Worm (Caenorhabditis elegans) whole organism, L1 larva: ENCODE results near the gene srsx-25.

Experiments used
- C16A3.4 ChIP-seq: fragments of 150-350 bp; optimal IDR thresholded peaks from 2 replicates; lab custom pipeline; 2014; ENCODE audit warnings: missing biosample characterization, missing genetic modification characterization
- C34B4.2 ChIP-seq: sonication (generic microtip); optimal IDR thresholded peaks from 2 replicates; lab custom pipeline; 2017; ENCODE audit warnings: mild to moderate bottlenecking, missing genetic modification characterization, missing compliant biosample characterization
- Y116A8C.19 ChIP-seq: sonication (generic microtip); optimal IDR thresholded peaks from 2 replicates; lab custom pipeline; 2016; ENCODE audit warnings: missing compliant biosample characterization, missing genetic modification characterization, borderline replicate concordance
- alr-1 ChIP-seq: fragments of 200-800 bp; sonication (Bioruptor generic); optimal IDR thresholded peaks from 2 replicates; lab custom pipeline; 2018; ENCODE audit warnings: borderline replicate concordance, mild to moderate bottlenecking, missing genetic modification characterization, missing compliant biosample characterization
- ama-1 ChIP-seq: fragments of 150-350 bp; optimal IDR thresholded peaks from 2 replicates; lab custom pipeline; 2014
- blmp-1 ChIP-seq: fragments of 150-350 bp; optimal IDR thresholded peaks from 2 replicates; lab custom pipeline; 2014; ENCODE audit warnings: missing biosample characterization, missing genetic modification characterization
- ceh-63 ChIP-seq: fragments of 200-800 bp; sonication (Bioruptor generic); optimal IDR thresholded peaks from 2 replicates; lab custom pipeline; 2018; ENCODE audit warnings: mild to moderate bottlenecking, missing genetic modification characterization, missing compliant biosample characterization
- ceh-82 ChIP-seq, 3 experiments: fragments of 150-350 bp in 1 of 3; sonication (generic microtip) in 2 of 3; optimal IDR thresholded peaks; 2 replicates each; lab custom pipeline; 2014 to 2017; ENCODE audit warnings: missing biosample characterization in 3 of 3, missing genetic modification characterization in 3 of 3
- ceh-88 ChIP-seq: fragments of 200-800 bp; sonication (Bioruptor generic); IDR thresholded peaks from 2 replicates; pipeline ENCODE4 v1.3.6; 2022; ENCODE audit warnings: missing genetic modification characterization, missing compliant biosample characterization
- ces-1 ChIP-seq: fragments of 150-350 bp; optimal IDR thresholded peaks from 2 replicates; lab custom pipeline; 2014; ENCODE audit warnings: missing biosample characterization, missing genetic modification reagents, missing genetic modification characterization
- dpl-1 ChIP-seq, 3 experiments: fragments of 150-350 bp in 2 of 3; sonication (generic microtip) in 1 of 3; optimal IDR thresholded peaks; 2 replicates each; lab custom pipeline; 2014 to 2017; ENCODE audit warnings: missing biosample characterization in 3 of 3, missing genetic modification characterization in 3 of 3, missing genetic modification reagents in 3 of 3
- efl-1 ChIP-seq, 4 experiments: fragments of 150-350 bp; optimal IDR thresholded peaks in 3 of 4; peaks in 1 of 4; 1 replicate in 1 of 4; 2 replicates in 3 of 4; lab custom pipeline; 2014; ENCODE audit warnings: missing biosample characterization in 2 of 4, missing genetic modification characterization in 2 of 4, missing genetic modification reagents in 2 of 4
- efl-3 ChIP-seq: fragments of 200-800 bp; sonication (Bioruptor generic); optimal IDR thresholded peaks from 2 replicates; lab custom pipeline; 2018; ENCODE audit warnings: mild to moderate bottlenecking, missing genetic modification characterization, missing compliant biosample characterization
- egl-13 ChIP-seq: sonication (generic microtip); optimal IDR thresholded peaks from 2 replicates; lab custom pipeline; 2016; ENCODE audit warnings: missing genotype, missing genetic modification reagents, missing genetic modification characterization, missing compliant biosample characterization
- egl-27 ChIP-seq, 2 experiments: fragments of 150-350 bp in 1 of 2; sonication (generic microtip); optimal IDR thresholded peaks; 3 replicates each; lab custom pipeline; 2017 to 2018; ENCODE audit warnings: missing biosample characterization in 2 of 2, missing genetic modification characterization in 2 of 2, missing genetic modification reagents in 2 of 2
- elt-3 ChIP-seq, 6 experiments: fragments of 150-350 bp in 1 of 6; sonication (generic microtip); optimal IDR thresholded peaks; 2 replicates each; lab custom pipeline; 2017 to 2018; ENCODE audit warnings: missing biosample characterization in 6 of 6, missing genetic modification characterization in 6 of 6, inconsistent platforms in 1 of 6
- ets-5 ChIP-seq: fragments of 200-800 bp; sonication (Bioruptor generic); IDR thresholded peaks from 2 replicates; pipeline ENCODE4 v1.3.6; 2022; ENCODE audit warnings: missing genetic modification characterization, missing compliant biosample characterization
- fkh-8 ChIP-seq: sonication (generic microtip); optimal IDR thresholded peaks from 2 replicates; lab custom pipeline; 2016; ENCODE audit warnings: mild to moderate bottlenecking, missing genetic modification characterization, missing compliant biosample characterization
- fos-1 ChIP-seq: fragments of 150-350 bp; optimal IDR thresholded peaks from 2 replicates; lab custom pipeline; 2014; ENCODE audit warnings: missing biosample characterization, missing genetic modification characterization
- grh-1 ChIP-seq: fragments of 200-800 bp; sonication (Bioruptor generic); IDR thresholded peaks from 2 replicates; pipeline ENCODE4 v1.3.6; 2022; ENCODE audit warnings: missing genetic modification reagents, missing genetic modification characterization, missing compliant biosample characterization
- hpl-2 ChIP-seq: fragments of 150-350 bp; optimal IDR thresholded peaks from 2 replicates; lab custom pipeline; 2014; ENCODE audit warnings: missing biosample characterization, missing genetic modification reagents, missing genetic modification characterization
- jun-1 ChIP-seq: fragments of 150-350 bp; optimal IDR thresholded peaks from 2 replicates; lab custom pipeline; 2014; ENCODE audit warnings: missing biosample characterization, missing genetic modification reagents, missing genetic modification characterization
- lin-13 ChIP-seq: fragments of 150-350 bp; optimal IDR thresholded peaks from 2 replicates; lab custom pipeline; 2014; ENCODE audit warnings: missing biosample characterization, missing genetic modification reagents, missing genetic modification characterization
- lin-14 ChIP-seq: fragments of 200-800 bp; sonication (Bioruptor generic); optimal IDR thresholded peaks from 2 replicates; lab custom pipeline; 2018; ENCODE audit warnings: mild to moderate bottlenecking, missing genetic modification characterization, moderate library complexity, missing compliant biosample characterization
- lin-39 ChIP-seq: fragments of 150-350 bp; optimal IDR thresholded peaks from 2 replicates; lab custom pipeline; 2014; ENCODE audit warnings: missing biosample characterization, missing genetic modification reagents, missing genetic modification characterization
- lsy-2 ChIP-seq, 2 experiments: fragments of 150-350 bp; optimal IDR thresholded peaks; 2 replicates each; lab custom pipeline; 2014; ENCODE audit warnings: missing biosample characterization in 2 of 2, missing genetic modification characterization in 2 of 2
- mep-1 ChIP-seq: fragments of 150-350 bp; optimal IDR thresholded peaks from 2 replicates; lab custom pipeline; 2014; ENCODE audit warnings: missing biosample characterization, missing genetic modification characterization
- nhr-11 ChIP-seq: fragments of 150-350 bp; optimal IDR thresholded peaks from 2 replicates; lab custom pipeline; 2014; ENCODE audit warnings: missing biosample characterization, missing genetic modification characterization
- nhr-12 ChIP-seq: sonication (generic microtip); optimal IDR thresholded peaks from 2 replicates; lab custom pipeline; 2017; ENCODE audit warnings: missing biosample characterization, missing genetic modification characterization
- nhr-19 ChIP-seq: fragments of 200-800 bp; sonication (Bioruptor generic); conservative IDR thresholded peaks from 2 replicates; pipeline ENCODE4 v1.3.6; 2022; ENCODE audit warnings: missing genetic modification characterization, missing compliant biosample characterization
- nhr-237 ChIP-seq: fragments of 150-350 bp; optimal IDR thresholded peaks from 2 replicates; lab custom pipeline; 2014; ENCODE audit warnings: missing biosample characterization, missing genetic modification characterization
- nhr-76 ChIP-seq: sonication (generic microtip); optimal IDR thresholded peaks from 2 replicates; lab custom pipeline; 2017; ENCODE audit warnings: missing biosample characterization, missing genetic modification characterization
- nhr-77 ChIP-seq: fragments of 150-350 bp; optimal IDR thresholded peaks from 2 replicates; lab custom pipeline; 2014; ENCODE audit warnings: missing biosample characterization, missing genetic modification characterization
- nhr-90 ChIP-seq: sonication (generic microtip); optimal IDR thresholded peaks from 2 replicates; lab custom pipeline; 2016; ENCODE audit warnings: mild to moderate bottlenecking, missing genetic modification characterization, missing compliant biosample characterization; ENCODE audit not compliant: poor library complexity
- pag-3 ChIP-seq: sonication (generic microtip); optimal IDR thresholded peaks from 2 replicates; lab custom pipeline; 2017; ENCODE audit warnings: missing genetic modification characterization, mild to moderate bottlenecking, missing compliant biosample characterization, antibody characterized with exemption, borderline replicate concordance; ENCODE audit not compliant: insufficient read depth
- pax-3 ChIP-seq: fragments of 200-800 bp; sonication (Bioruptor generic); optimal IDR thresholded peaks from 2 replicates; lab custom pipeline; 2018; ENCODE audit warnings: mild to moderate bottlenecking, missing genetic modification characterization, moderate library complexity, missing compliant biosample characterization
- pqm-1 ChIP-seq: sonication (generic microtip); optimal IDR thresholded peaks from 3 replicates; lab custom pipeline; 2017; ENCODE audit warnings: missing biosample characterization, missing genetic modification characterization
- rnt-1 ChIP-seq: sonication (generic microtip); optimal IDR thresholded peaks from 2 replicates; lab custom pipeline; 2016; ENCODE audit warnings: mild to moderate bottlenecking, missing genetic modification characterization, moderate library complexity, missing compliant biosample characterization
- skn-1 ChIP-seq: fragments of 150-350 bp; optimal IDR thresholded peaks from 2 replicates; lab custom pipeline; 2014; ENCODE audit warnings: missing biosample characterization, missing genetic modification characterization
- snpc-4 ChIP-seq: fragments of 150-350 bp; optimal IDR thresholded peaks from 2 replicates; lab custom pipeline; 2014; ENCODE audit warnings: missing biosample characterization, missing genetic modification characterization
- sup-37 ChIP-seq: fragments of 200-800 bp; sonication (Bioruptor generic); optimal IDR thresholded peaks from 2 replicates; lab custom pipeline; 2018; ENCODE audit warnings: mild to moderate bottlenecking, missing genetic modification characterization, missing compliant biosample characterization
- swsn-7 ChIP-seq: sonication (generic microtip); optimal IDR thresholded peaks from 2 replicates; lab custom pipeline; 2016; ENCODE audit warnings: missing genetic modification characterization, missing compliant biosample characterization
- tlp-1 ChIP-seq: fragments of 150-350 bp; optimal IDR thresholded peaks from 2 replicates; lab custom pipeline; 2014; ENCODE audit warnings: missing biosample characterization, missing genetic modification characterization
- unc-130 ChIP-seq: fragments of 150-350 bp; optimal IDR thresholded peaks from 2 replicates; lab custom pipeline; 2017; ENCODE audit warnings: missing biosample characterization, missing genetic modification characterization, inconsistent platforms
- unc-30 ChIP-seq: sonication (generic microtip); optimal IDR thresholded peaks from 2 replicates; lab custom pipeline; 2017; ENCODE audit warnings: missing biosample characterization, missing genetic modification characterization
- unc-62 ChIP-seq: fragments of 150-350 bp; optimal IDR thresholded peaks from 2 replicates; lab custom pipeline; 2014; ENCODE audit warnings: missing biosample characterization, missing genetic modification reagents, missing genetic modification characterization
- unc-98 ChIP-seq: fragments of 200-800 bp; sonication (Bioruptor generic); IDR thresholded peaks from 2 replicates; pipeline ENCODE4 v1.3.6; 2022; ENCODE audit warnings: missing genetic modification characterization, missing compliant biosample characterization
- xbp-1 ChIP-seq: sonication (generic microtip); optimal IDR thresholded peaks from 2 replicates; lab custom pipeline; 2016; ENCODE audit warnings: missing genetic modification characterization, missing compliant biosample characterization
- zip-4 ChIP-seq: fragments of 200-800 bp; sonication (Bioruptor generic); optimal IDR thresholded peaks from 2 replicates; lab custom pipeline; 2018; ENCODE audit warnings: mild to moderate bottlenecking, missing genetic modification characterization, moderate library complexity, missing compliant biosample characterization

The srsx-25 gene

DNA sequence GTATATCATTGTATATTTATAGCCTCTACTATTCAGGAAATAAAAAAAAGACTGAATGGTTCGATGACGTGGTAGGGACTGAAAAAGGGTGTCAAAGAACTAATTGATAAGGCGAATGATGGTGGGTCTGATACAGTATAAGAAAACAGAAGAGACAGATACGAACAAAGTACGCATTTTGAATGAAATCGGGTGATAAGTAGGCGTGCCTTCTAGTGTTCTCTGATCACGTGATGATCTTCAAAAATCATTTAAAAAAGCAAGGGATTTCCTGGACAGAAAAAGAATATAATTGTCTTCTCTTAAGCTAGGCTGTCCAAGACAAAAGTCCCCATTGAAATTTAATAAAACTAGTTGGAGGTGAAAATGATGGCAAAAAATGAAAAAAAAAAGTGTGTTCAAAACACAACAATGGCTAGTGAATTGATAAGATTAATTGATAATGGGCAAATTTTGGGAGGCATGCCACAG lies 28.3 kb downstream of the srsx-25 start (continued):
- TF ChIP-seq lsy-2 (tag; optimal IDR thresholded peaks at IDR 0.05; lab: Kevin White, UChicago) (peak; percentile 24 to 44), unc-130 (tag; lab: Kevin White, UChicago) (no peak), skn-1 (no peak), Y116A8C.19 (tag; lab: Kevin White, UChicago) (no peak), ets-5 (no peak), rnt-1 (no peak), alr-1 (tag; lab: Kevin White, UChicago) (no peak), lin-39 (tag; lab: Kevin White, UChicago) (no peak), C34B4.2 (no peak), efl-3 (no peak), fos-1 (no peak), ceh-82 (tag; optimal IDR thresholded peaks at IDR 0.05; lab: Kevin White, UChicago) (no peak), C16A3.4 (tag; lab: Kevin White, UChicago) (peak; percentile 7), elt-3 (tag; optimal IDR thresholded peaks at IDR 0.05; lab: Kevin White, UChicago) (peak in 3 of 6 experiments; percentile 6 to 82 (median 61)), lin-13 (GFP tag; lab: Kevin White, UChicago) (no peak), nhr-237 (tag; lab: Kevin White, UChicago) (no peak), egl-27 (tag; optimal IDR thresholded peaks at IDR 0.05; lab: Kevin White, UChicago) (no peak), tlp-1 (no peak), ceh-88 (GFP tag; lab: Robert Waterston, UW) (no peak), fkh-8 (tag; lab: Kevin White, UChicago) (no peak), snpc-4 (tag; lab: Kevin White, UChicago) (no peak), unc-62 (GFP tag; lab: Kevin White, UChicago) (no peak), nhr-12 (no peak), swsn-7 (tag; lab: Kevin White, UChicago) (no peak), ama-1 (no peak), ceh-63 (GFP tag; lab: Kevin White, UChicago) (no peak), nhr-76 (tag; lab: Kevin White, UChicago) (no peak), sup-37 (GFP tag; lab: Kevin White, UChicago) (no peak), lin-14 (peak; percentile 65), dpl-1 (GFP tag; optimal IDR thresholded peaks at IDR 0.05; lab: Kevin White, UChicago) (no peak), blmp-1 (peak; percentile 36)

DNA sequence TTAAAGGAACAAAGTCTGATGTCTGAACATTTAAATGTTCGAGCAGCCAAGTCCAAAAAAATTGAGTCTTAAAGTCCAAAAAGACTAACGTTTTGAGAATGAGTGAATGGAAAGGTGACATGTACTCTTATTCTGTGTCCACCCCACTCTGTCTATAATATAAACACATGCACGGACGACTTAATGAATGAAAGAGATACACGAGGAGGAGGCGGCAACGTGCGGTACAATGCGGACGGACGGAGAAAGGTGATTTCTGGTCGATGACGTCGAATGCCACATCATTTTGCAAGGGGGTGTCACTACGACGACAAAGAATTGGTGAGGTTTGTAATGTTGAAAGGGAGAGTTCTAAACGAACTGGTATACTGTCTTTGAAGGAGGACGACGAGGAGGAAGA lies 29.7 kb downstream of the srsx-25 start:
- TF ChIP-seq blmp-1 (peak; percentile 47), grh-1 (peak; percentile 15; the same call in 1 of the 2 replicates), ces-1 (GFP tag; lab: Kevin White, UChicago) (no peak)

DNA sequence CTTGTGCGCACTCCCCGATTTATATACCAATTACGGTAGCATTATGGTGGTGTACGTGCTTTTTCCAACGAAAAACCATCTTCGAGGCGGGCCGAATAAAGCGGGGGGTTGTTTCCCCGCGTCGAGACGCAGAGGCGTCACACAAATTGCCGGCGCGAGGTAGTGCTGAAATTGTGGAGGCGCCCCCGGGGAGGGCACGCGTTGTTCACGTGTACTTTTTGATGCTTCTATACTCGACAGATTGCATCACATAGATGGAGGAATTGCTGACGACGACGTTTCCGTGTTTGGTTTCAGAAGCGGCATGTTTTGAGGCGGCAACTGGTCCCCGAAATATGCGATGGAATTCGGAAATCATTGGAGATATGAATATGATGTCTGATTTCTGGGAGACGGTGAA lies 30.3 kb downstream of the srsx-25 start:
- TF ChIP-seq C16A3.4 (tag; lab: Kevin White, UChicago) = peak; percentile 75
- no peak for TF ChIP-seq hpl-2 (GFP tag; lab: Kevin White, UChicago)
- peak; percentile 24 for TF ChIP-seq snpc-4 (tag; lab: Kevin White, UChicago)
- peak; percentile 70 for TF ChIP-seq nhr-77 (tag; lab: Kevin White, UChicago)
- TF ChIP-seq lsy-2 (tag; optimal IDR thresholded peaks at IDR 0.05; lab: Kevin White, UChicago) = peak; percentile 74 to 87
- TF ChIP-seq egl-13 (tag; lab: Kevin White, UChicago) = peak; percentile 79
- peak; percentile 77 for TF ChIP-seq jun-1
- TF ChIP-seq skn-1 = peak; percentile 88
- peak; percentile 56 for TF ChIP-seq mep-1 (tag; lab: Kevin White, UChicago)
- peak; percentile 79 for TF ChIP-seq xbp-1
- TF ChIP-seq grh-1 = peak; percentile 76
- peak; percentile 78 for TF ChIP-seq pax-3 (tag; lab: Kevin White, UChicago)
- no peak for TF ChIP-seq unc-30 (tag; lab: Kevin White, UChicago)
- TF ChIP-seq nhr-19 (GFP tag; lab: Robert Waterston, UW) = peak; percentile 93
- peak; percentile 58 for TF ChIP-seq pqm-1 (tag; lab: Kevin White, UChicago)
- TF ChIP-seq sup-37 (GFP tag; lab: Kevin White, UChicago) = no peak
- no peak for TF ChIP-seq unc-62 (GFP tag; lab: Kevin White, UChicago)
- TF ChIP-seq nhr-11 (tag; lab: Kevin White, UChicago) = peak; percentile 36
- peak; percentile 66 to 81 for TF ChIP-seq efl-1 (optimal IDR thresholded peaks at IDR 0.05; lab: Kevin White, UChicago)
- TF ChIP-seq efl-1 (GFP tag; optimal IDR thresholded peaks at IDR 0.05 in 1 of 2; lab: Kevin White, UChicago) = peak; percentile 40 to 96
- peak; percentile 8; the same call in 1 of the 2 replicates for TF ChIP-seq unc-98 (GFP tag; lab: Robert Waterston, UW)
- peak; percentile 85 for TF ChIP-seq rnt-1
- TF ChIP-seq pag-3 (tag; lab: Kevin White, UChicago) = no peak
- peak; percentile 79 to 96 (median 84) for TF ChIP-seq ceh-82 (tag; optimal IDR thresholded peaks at IDR 0.05; lab: Kevin White, UChicago)
- TF ChIP-seq zip-4 = peak; percentile 4
- TF ChIP-seq nhr-90 (tag; lab: Kevin White, UChicago) = peak; percentile 88
- TF ChIP-seq ces-1 (GFP tag; lab: Kevin White, UChicago) = no peak
